Fruit fly (Drosophila melanogaster) whole organism, pupa: Measurements from ENCODE around the gene CG46426.

Experiments used
- CG10348 ChIP-seq: fragments of 200-800 bp; sonication (Bioruptor generic); IDR thresholded peaks from 2 replicates; pipeline ENCODE4 v1.3.6; 2022; ENCODE audit warnings: missing biosample characterization, missing genetic modification characterization
- CG12605 ChIP-seq: fragments of 200-800 bp; sonication (Bioruptor generic); IDR thresholded peaks from 2 replicates; pipeline ENCODE4 v1.3.6; 2022; ENCODE audit warnings: missing biosample characterization, missing genetic modification characterization
- CG13204 ChIP-seq: fragments of 200-800 bp; sonication (Bioruptor generic); optimal IDR thresholded peaks from 2 replicates; lab custom pipeline; 2018; ENCODE audit warnings: missing biosample characterization, mild to moderate bottlenecking, missing genetic modification characterization, moderate library complexity
- CG14655 ChIP-seq: fragments of 200-800 bp; sonication (Bioruptor generic); optimal IDR thresholded peaks from 3 replicates; lab custom pipeline; 2017; ENCODE audit warnings: mild to moderate bottlenecking, missing biosample characterization, missing genetic modification reagents, missing genetic modification characterization
- CG15710 ChIP-seq: fragments of 200-800 bp; sonication (Bioruptor generic); optimal IDR thresholded peaks from 2 replicates; lab custom pipeline; 2018; ENCODE audit warnings: missing biosample characterization, mild to moderate bottlenecking, missing genetic modification characterization, moderate library complexity
- CG17806 ChIP-seq: fragments of 200-800 bp; sonication (Bioruptor generic); optimal IDR thresholded peaks from 2 replicates; lab custom pipeline; 2018; ENCODE audit warnings: missing biosample characterization, mild to moderate bottlenecking, missing genetic modification characterization, moderate library complexity
- CG32121 ChIP-seq: fragments of 200-800 bp; sonication (Bioruptor generic); IDR thresholded peaks from 2 replicates; pipeline ENCODE4 v1.3.6; 2022; ENCODE audit warnings: missing biosample characterization, missing genetic modification characterization
- CG34367 ChIP-seq: fragments of 200-800 bp; sonication (Bioruptor generic); optimal IDR thresholded peaks from 2 replicates; lab custom pipeline; 2018; ENCODE audit warnings: missing biosample characterization, mild to moderate bottlenecking, missing genetic modification characterization
- CG4496 ChIP-seq: fragments of 200-800 bp; sonication (Bioruptor generic); IDR thresholded peaks from 3 replicates; pipeline ENCODE4 v1.3.6; 2022; ENCODE audit warnings: missing biosample characterization, missing genetic modification characterization
- CG8159 ChIP-seq: fragments of 200-800 bp; sonication (Bioruptor generic); optimal IDR thresholded peaks from 3 replicates; lab custom pipeline; 2018; ENCODE audit warnings: missing biosample characterization, mild to moderate bottlenecking, missing genetic modification characterization, moderate library complexity
- CG8301 ChIP-seq: fragments of 200-800 bp; sonication (Bioruptor generic); optimal IDR thresholded peaks from 2 replicates; lab custom pipeline; 2018; ENCODE audit warnings: missing biosample characterization, mild to moderate bottlenecking, missing genetic modification characterization
- CG9948 ChIP-seq: fragments of 200-800 bp; sonication (Bioruptor generic); optimal IDR thresholded peaks from 2 replicates; lab custom pipeline; 2018; ENCODE audit warnings: missing biosample characterization, mild to moderate bottlenecking, missing genetic modification characterization, moderate library complexity
- D1 ChIP-seq: fragments of 200-800 bp; sonication (Bioruptor generic); optimal IDR thresholded peaks from 2 replicates; lab custom pipeline; 2018; ENCODE audit warnings: missing biosample characterization, mild to moderate bottlenecking, missing genetic modification characterization, moderate library complexity
- EcR ChIP-seq: fragments of 200-800 bp; sonication (Bioruptor generic); optimal IDR thresholded peaks from 3 replicates; lab custom pipeline; 2019; ENCODE audit warnings: missing biosample characterization, missing genetic modification characterization, mild to moderate bottlenecking, moderate library complexity, missing genetic modification reagents
- Ets98B ChIP-seq: fragments of 200-800 bp; sonication (Bioruptor generic); IDR thresholded peaks from 2 replicates; pipeline ENCODE4 v1.3.6; 2022; ENCODE audit warnings: missing biosample characterization, missing genetic modification characterization
- Pif1A ChIP-seq: fragments of 200-800 bp; sonication (Bioruptor generic); optimal IDR thresholded peaks from 3 replicates; lab custom pipeline; 2016; ENCODE audit warnings: missing biosample characterization, missing genetic modification characterization
- Pif1B ChIP-seq: fragments of 200-800 bp; sonication (Bioruptor generic); optimal IDR thresholded peaks from 3 replicates; lab custom pipeline; 2016; ENCODE audit warnings: missing biosample characterization, missing genetic modification characterization
- Snoo ChIP-seq: fragments of 200-800 bp; sonication (Bioruptor generic); optimal IDR thresholded peaks from 3 replicates; lab custom pipeline; 2017; ENCODE audit warnings: missing biosample characterization, mild to moderate bottlenecking, missing genetic modification characterization, inconsistent platforms
- fd96Ca ChIP-seq: fragments of 200-800 bp; sonication (Bioruptor generic); IDR thresholded peaks from 3 replicates; pipeline ENCODE4 v1.3.6; 2022; ENCODE audit warnings: missing biosample characterization, missing genetic modification characterization
- gl ChIP-seq: fragments of 200-800 bp; sonication (Bioruptor generic); optimal IDR thresholded peaks from 2 replicates; lab custom pipeline; 2018; ENCODE audit warnings: missing biosample characterization, mild to moderate bottlenecking, missing genetic modification characterization
- rn ChIP-seq: fragments of 200-800 bp; sonication (Bioruptor generic); IDR thresholded peaks from 2 replicates; pipeline ENCODE4 v1.3.6; 2022; ENCODE audit warnings: missing biosample characterization, missing genetic modification characterization

CG46426 gene

dm6 chr2L:11823470-11824162 is 19.0 kb upstream of the CG46426 start:
- TF ChIP-seq CG9948 (tag; lab: Kevin White, UChicago): no peak

dm6 chr2L:11829277-11829676 is 13.4 kb upstream of the CG46426 start, which contains the start of gene esc:
TSS of gene esc (minus strand) at chr2L:11829405.
- TF ChIP-seq Ets98B (GFP tag; lab: Robert Waterston, UW) (no peak), CG34367 (tag; lab: Kevin White, UChicago) (no peak)

DNA sequence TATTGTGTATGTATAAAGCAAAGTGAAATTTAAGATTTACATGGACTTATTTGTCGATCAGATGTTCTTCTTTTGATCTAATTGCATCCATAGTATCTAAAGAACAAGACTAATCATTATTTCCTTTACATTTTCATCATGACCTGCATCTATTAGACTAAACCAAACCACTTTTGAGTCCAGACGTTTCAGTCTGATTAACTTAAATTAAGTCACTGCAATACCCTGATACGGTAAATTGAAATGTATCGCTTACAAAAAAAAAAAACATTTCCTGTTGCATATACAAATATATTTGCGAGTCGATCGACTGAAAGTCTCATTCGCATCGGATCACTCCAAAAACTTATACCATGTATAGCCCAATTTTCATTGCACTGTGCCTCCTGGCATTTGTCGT is 8.8 kb upstream of the CG46426 start, which contains the start of gene CG45011:
CG45011 (plus strand) TSS at position 301 of the 400 bp plus-strand sequence.
- TF ChIP-seq CG17806 (tag; lab: Kevin White, UChicago) (no peak), rn (no peak), CG8159 (no peak), CG34367 (tag; lab: Kevin White, UChicago) (no peak), Pif1B (GFP tag; lab: Kevin White, UChicago) (no peak), D1 (tag; lab: Kevin White, UChicago) (no peak), gl (tag; lab: Kevin White, UChicago) (no peak), Pif1A (GFP tag; lab: Kevin White, UChicago) (no peak), CG14655 (GFP tag; lab: Kevin White, UChicago) (no peak), CG12605 (GFP tag; lab: Robert Waterston, UW) (no peak), CG4496 (GFP tag; lab: Robert Waterston, UW) (no peak), Ets98B (GFP tag; lab: Robert Waterston, UW) (no peak), fd96Ca (no peak), CG15710 (no peak), CG32121 (GFP tag; lab: Robert Waterston, UW) (no peak), CG9948 (tag; lab: Kevin White, UChicago) (no peak), CG8301 (tag; lab: Kevin White, UChicago) (no peak), CG13204 (GFP tag; lab: Kevin White, UChicago) (no peak)

dm6 chr2L:11834308-11834707 is 8.3 kb upstream of the CG46426 start, which contains the start of gene CG45012:
TSS of gene CG45012 (plus strand) at chr2L:11834608.
- TF ChIP-seq EcR (GFP tag; lab: Kevin White, UChicago): no peak
- TF ChIP-seq CG14655 (GFP tag; lab: Kevin White, UChicago): no peak
- TF ChIP-seq CG9948 (tag; lab: Kevin White, UChicago): no peak

DNA sequence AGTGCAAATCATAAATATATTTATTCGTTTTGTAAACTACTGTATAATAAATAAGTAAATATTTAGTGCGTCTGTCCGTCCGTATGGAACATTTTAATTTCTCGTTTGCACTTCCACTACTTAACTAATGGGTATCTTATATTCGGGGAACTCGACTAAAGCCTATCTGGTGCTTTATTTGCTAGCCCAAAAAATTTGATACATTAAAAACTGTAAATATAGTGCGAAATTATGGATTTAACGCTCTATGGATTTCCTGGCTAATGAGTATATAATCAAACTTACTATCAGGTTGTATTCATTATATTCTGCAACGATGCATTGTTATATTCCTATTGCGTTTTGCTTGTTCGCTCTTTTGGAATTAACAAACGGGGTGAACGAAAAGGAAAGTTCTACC is 5.7 kb upstream of the CG46426 start, which contains the start of gene Sfp33A4:
Sfp33A4 (plus strand) TSS at position 301 of the 400 bp plus-strand sequence.
- TF ChIP-seq CG14655 (GFP tag; lab: Kevin White, UChicago) (no peak), CG32121 (GFP tag; lab: Robert Waterston, UW) (no peak), Pif1B (GFP tag; lab: Kevin White, UChicago) (no peak), CG4496 (GFP tag; lab: Robert Waterston, UW) (no peak), rn (no peak)
- TF ChIP-seq, all 21 proteins: peak for 0

DNA sequence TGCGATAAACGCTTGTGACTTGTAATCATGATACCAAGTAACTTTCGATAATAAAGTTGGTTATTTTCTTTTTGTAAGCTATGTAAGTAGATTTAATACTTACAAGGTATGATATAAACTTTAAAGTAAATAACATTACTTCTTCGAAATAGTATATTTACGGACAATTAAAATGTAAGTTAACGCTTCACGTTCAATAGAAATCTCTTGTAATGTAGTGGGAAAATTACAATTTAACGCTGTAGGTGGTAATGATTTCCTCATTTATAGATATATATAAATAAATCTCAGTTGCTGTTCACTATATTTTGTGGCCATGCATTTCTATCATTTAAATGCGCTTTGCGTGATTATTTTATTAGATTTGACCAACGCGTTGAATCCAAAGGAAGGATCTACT is 5.2 kb upstream of the CG46426 start, which contains the start of gene Sfp33A2:
Sfp33A2 (plus strand) TSS at position 301 of the 400 bp plus-strand sequence.
- TF ChIP-seq Pif1B (GFP tag; lab: Kevin White, UChicago): no peak

dm6 chr2L:11839612-11840011 is 3.0 kb upstream of the CG46426 start, which contains the start of gene Sfp33A3:
TSS of gene Sfp33A3 (plus strand) at chr2L:11839912.
- no peak for TF ChIP-seq CG15710
- TF ChIP-seq fd96Ca: no peak
- no peak for TF ChIP-seq CG34367 (tag; lab: Kevin White, UChicago)
- TF ChIP-seq CG12605 (GFP tag; lab: Robert Waterston, UW): no peak
- no peak for TF ChIP-seq Pif1B (GFP tag; lab: Kevin White, UChicago)
- TF ChIP-seq CG32121 (GFP tag; lab: Robert Waterston, UW): no peak
- TF ChIP-seq Pif1A (GFP tag; lab: Kevin White, UChicago): no peak
- no peak for TF ChIP-seq CG8159
- TF ChIP-seq EcR (GFP tag; lab: Kevin White, UChicago): no peak
- TF ChIP-seq Ets98B (GFP tag; lab: Robert Waterston, UW): no peak
- TF ChIP-seq CG14655 (GFP tag; lab: Kevin White, UChicago): no peak
- TF ChIP-seq CG10348 (GFP tag; lab: Robert Waterston, UW): no peak
- no peak for TF ChIP-seq Snoo
- no peak for TF ChIP-seq D1 (tag; lab: Kevin White, UChicago)
- no peak for TF ChIP-seq CG8301 (tag; lab: Kevin White, UChicago)
- TF ChIP-seq CG9948 (tag; lab: Kevin White, UChicago): no peak
- TF ChIP-seq gl (tag; lab: Kevin White, UChicago): no peak
- no peak for TF ChIP-seq CG17806 (tag; lab: Kevin White, UChicago)
- TF ChIP-seq CG4496 (GFP tag; lab: Robert Waterston, UW): no peak
